Fruit fly (Drosophila melanogaster): Measurements from ENCODE around the gene koko.

The koko gene

dm6 chr3R:18381014-18381512, 21.8 kb upstream of the koko start, which contains the start of gene CG7675 (continued):
- TF ChIP-seq Med (GFP tag) (peak; percentile 70), emc (GFP tag; optimal IDR thresholded peaks at IDR 0.05) (no peak), mld (GFP tag; IDR thresholded peaks at IDR 0.05; ENCODE audit: partially characterized antibody) (no peak), Pdp1 (GFP tag; optimal IDR thresholded peaks at IDR 0.05) (peak in 1 of 2 experiments; percentile 19), wdn (GFP tag; IDR thresholded peaks at IDR 0.05) (no peak), gce (GFP tag; IDR thresholded peaks at IDR 0.05) (no peak), CG32767 (GFP tag; IDR thresholded peaks at IDR 0.05) (no peak), btn (GFP tag; optimal IDR thresholded peaks at IDR 0.05) (no peak), Fer1 (GFP tag; optimal IDR thresholded peaks at IDR 0.05) (no peak), Hmr (GFP tag; optimal IDR thresholded peaks at IDR 0.05) (no peak), CG3281 (GFP tag; optimal IDR thresholded peaks at IDR 0.05) (no peak), CG1024 (GFP tag; IDR thresholded peaks at IDR 0.05) (no peak), Stat92E (GFP tag; optimal IDR thresholded peaks at IDR 0.05) (peak in 1 of 3 experiments; percentile 2), CG30431 (GFP tag; optimal IDR thresholded peaks at IDR 0.05) (no peak), zen (tag; optimal IDR thresholded peaks at IDR 0.05) (no peak), peb (GFP tag; IDR thresholded peaks at IDR 0.05) (no peak), CG8290 (GFP tag; optimal IDR thresholded peaks at IDR 0.05) (no peak), CG8290 (tag; optimal IDR thresholded peaks at IDR 0.05) (no peak), chinmo (GFP tag; IDR thresholded peaks at IDR 0.05; ENCODE audit: partially characterized antibody) (peak; percentile 95), croc (GFP tag; conservative IDR thresholded peaks at IDR 0.05) (no peak), gro (GFP tag; optimal IDR thresholded peaks at IDR 0.05) (no peak), H2.0 (GFP tag; IDR thresholded peaks at IDR 0.05) (no peak), jumu (GFP tag; optimal IDR thresholded peaks at IDR 0.05) (no peak), CG18619 (GFP tag; optimal IDR thresholded peaks at IDR 0.05) (no peak), tap (tag; optimal IDR thresholded peaks at IDR 0.05) (no peak), CG1832 (GFP tag; optimal IDR thresholded peaks at IDR 0.05) (no peak), gt (GFP tag; IDR thresholded peaks at IDR 0.05) (no peak), CG6175 (GFP tag; IDR thresholded peaks at IDR 0.05) (no peak), abd-A (tag; optimal IDR thresholded peaks at IDR 0.05) (no peak), MBD-R2 (GFP tag; IDR thresholded peaks at IDR 0.05) (no peak), disco-r (GFP tag; optimal IDR thresholded peaks at IDR 0.05) (no peak), CG6683 (GFP tag; optimal IDR thresholded peaks at IDR 0.05) (no peak), stwl (tag; optimal IDR thresholded peaks at IDR 0.05) (no peak), CG4282 (GFP tag; optimal IDR thresholded peaks at IDR 0.05) (no peak), CG11696 (GFP tag; IDR thresholded peaks at IDR 0.05) (no peak), CG10565 (GFP tag; optimal IDR thresholded peaks at IDR 0.05) (no peak), sna (GFP tag; IDR thresholded peaks at IDR 0.05; ENCODE audit: partially characterized antibody) (no peak), CG3847 (GFP tag; IDR thresholded peaks at IDR 0.05) (no peak), CG31388 (GFP tag; optimal IDR thresholded peaks at IDR 0.05) (no peak), Ssrp (tag; optimal IDR thresholded peaks at IDR 0.05) (no peak), Spps (tag; optimal IDR thresholded peaks at IDR 0.05) (no peak), CTCF (GFP tag; optimal IDR thresholded peaks at IDR 0.05) (peak; percentile 91), CG8765 (GFP tag; IDR thresholded peaks at IDR 0.05) (no peak), Drgx (GFP tag; IDR thresholded peaks at IDR 0.05) (no peak), NC2α (GFP tag; optimal IDR thresholded peaks at IDR 0.05) (no peak), run (tag; optimal IDR thresholded peaks at IDR 0.05) (no peak), CG15514 (GFP tag; optimal IDR thresholded peaks at IDR 0.05) (peak; percentile 2), nom (GFP tag; optimal IDR thresholded peaks at IDR 0.05) (peak; percentile 95), unpg (GFP tag; optimal IDR thresholded peaks at IDR 0.05) (no peak), PHDP (tag; optimal IDR thresholded peaks at IDR 0.05) (no peak), tup (GFP tag; optimal IDR thresholded peaks at IDR 0.05) (no peak), CG12769 (tag; optimal IDR thresholded peaks at IDR 0.05) (peak; percentile 82)
